Worm (Caenorhabditis elegans) whole organism, early embryonic: ENCODE data around the gene gpcp-2.

ENCODE experiments used
- ama-1 ChIP-seq: fragments of 150-350 bp; optimal IDR thresholded peaks from 2 replicates; lab custom pipeline; 2014
- ets-7 ChIP-seq: sonication (generic microtip); optimal IDR thresholded peaks from 2 replicates; lab custom pipeline; 2016; ENCODE audit warnings: missing genotype, missing genetic modification characterization, missing compliant biosample characterization
- flt-1 ChIP-seq: fragments of 200-800 bp; sonication (Bioruptor generic); IDR thresholded peaks from 2 replicates; pipeline ENCODE4 v1.3.6; 2022; ENCODE audit warnings: missing genetic modification characterization, missing compliant biosample characterization
- pes-1 ChIP-seq: fragments of 200-800 bp; sonication (Bioruptor generic); IDR thresholded peaks from 2 replicates; pipeline ENCODE4 v1.3.6; 2022; ENCODE audit warnings: missing genetic modification reagents, missing genetic modification characterization, missing compliant biosample characterization
- scrt-1 ChIP-seq: fragments of 200-800 bp; sonication (Bioruptor generic); IDR thresholded peaks from 2 replicates; pipeline ENCODE4 v1.3.6; 2022; ENCODE audit warnings: missing genetic modification characterization, missing compliant biosample characterization
- tbx-11 ChIP-seq: fragments of 200-800 bp; sonication (Bioruptor generic); IDR thresholded peaks from 2 replicates; pipeline ENCODE4 v1.3.6; 2022; ENCODE audit warnings: missing genetic modification characterization, missing compliant biosample characterization

ce11 chrII:8057911-8058310, 15.3 kb downstream of the gpcp-2 start:
- no peak for TF ChIP-seq pes-1
- TF ChIP-seq ets-7 (tag; lab: Kevin White, UChicago), result no peak
- no peak for TF ChIP-seq flt-1 (GFP tag; lab: Robert Waterston, UW)
- TF ChIP-seq tbx-11 (GFP tag; lab: Robert Waterston, UW), result no peak
- TF ChIP-seq scrt-1 (GFP tag; lab: Robert Waterston, UW), result no peak
- TF ChIP-seq ama-1 (lab: Kevin White, UChicago), result no peak
